Worm (Caenorhabditis elegans): ENCODE results near the gene srv-1.

srv-1 gene

ce11 chrIII:6848654-6849204, 1.5 kb upstream of the srv-1 start, which contains the start of gene dhhc-5:
Gene dhhc-5, minus strand, starts transcription at chrIII:6849059.
- TF ChIP-seq tbx-8 (GFP tag; optimal IDR thresholded peaks at IDR 0.05) (no peak), flh-1 (GFP tag; optimal IDR thresholded peaks at IDR 0.05) (no peak), nhr-237 (tag; optimal IDR thresholded peaks at IDR 0.05) (no peak), snpc-4 (tag; optimal IDR thresholded peaks at IDR 0.05) (no peak), nhr-12 (tag; optimal IDR thresholded peaks at IDR 0.05) (no peak), M03D4.4 (tag; optimal IDR thresholded peaks at IDR 0.05) (no peak), ceh-39 (tag; optimal IDR thresholded peaks at IDR 0.05) (no peak), pha-4 (tag; optimal IDR thresholded peaks at IDR 0.05) (no peak), nhr-28 (tag; optimal IDR thresholded peaks at IDR 0.05) (no peak), ham-2 (GFP tag; optimal IDR thresholded peaks at IDR 0.05) (no peak), nhr-76 (tag; optimal IDR thresholded peaks at IDR 0.05) (no peak)

- TF ChIP-seq ceh-39 (tag; optimal IDR thresholded peaks at IDR 0.05) (no peak), unc-120 (tag; optimal IDR thresholded peaks at IDR 0.05; ENCODE audit: poor library complexity, severe bottlenecking) (no peak), nhr-237 (tag; optimal IDR thresholded peaks at IDR 0.05) (no peak)
These were observed 6.5 kb downstream of the srv-1 start, which contains the start of gene zak-1 for ce11 chrIII:6856709-6857108. Gene zak-1, minus strand, starts transcription at chrIII:6856809.

- TF ChIP-seq M03D4.4 (tag; optimal IDR thresholded peaks at IDR 0.05) = no peak
- TF ChIP-seq flh-1 (GFP tag; optimal IDR thresholded peaks at IDR 0.05) = no peak
These were observed 7.2 kb downstream of the srv-1 start for ce11 chrIII:6857390-6857848.

ce11 chrIII:6859482-6859881, 9.3 kb downstream of the srv-1 start, which contains the start of gene clec-158:
Gene clec-158, minus strand, starts transcription at chrIII:6859582.
- no peak for TF ChIP-seq ztf-11 (tag; optimal IDR thresholded peaks at IDR 0.05)
- TF ChIP-seq unc-39 (tag; optimal IDR thresholded peaks at IDR 0.05) = no peak

- TF ChIP-seq M03D4.4 (tag; optimal IDR thresholded peaks at IDR 0.05) (no peak), blmp-1 (tag; optimal IDR thresholded peaks at IDR 0.05) (peak; percentile 47)
These were observed 13.7 kb downstream of the srv-1 start, which contains the start of gene sma-3 for ce11 chrIII:6863901-6864300. Gene sma-3, minus strand, starts transcription at chrIII:6863968.

ce11 chrIII:6869268-6869667, 19.1 kb downstream of the srv-1 start, which contains the start of the genes cra-1 and kbp-1:
Gene cra-1, minus strand, starts transcription at chrIII:6869460.
Gene kbp-1, plus strand, starts transcription at chrIII:6869633.
- TF ChIP-seq ham-2 (GFP tag; optimal IDR thresholded peaks at IDR 0.05) = no peak
- TF ChIP-seq mep-1 (tag; optimal IDR thresholded peaks at IDR 0.05) = peak; percentile 58
- TF ChIP-seq elt-1 (tag; optimal IDR thresholded peaks at IDR 0.05; ENCODE audit: borderline replicate concordance, insufficient read depth) = no peak
- TF ChIP-seq blmp-1 (tag; optimal IDR thresholded peaks at IDR 0.05) = no peak
- no peak for TF ChIP-seq mls-2 (tag; optimal IDR thresholded peaks at IDR 0.05)
- TF ChIP-seq snpc-4 (tag; optimal IDR thresholded peaks at IDR 0.05) = no peak
- TF ChIP-seq unc-120 (tag; optimal IDR thresholded peaks at IDR 0.05; ENCODE audit: poor library complexity, severe bottlenecking) = peak; percentile 85
- TF ChIP-seq lin-13 (tag; optimal IDR thresholded peaks at IDR 0.05) = peak; percentile 11
- TF ChIP-seq lsy-2 (tag; optimal IDR thresholded peaks at IDR 0.05) = peak; percentile 48

ce11 chrIII:6869996-6870395, 19.8 kb downstream of the srv-1 start, which contains the start of gene K04C2.8:
Gene K04C2.8, plus strand, starts transcription at chrIII:6870296.
- no peak for TF ChIP-seq tbx-8 (GFP tag; optimal IDR thresholded peaks at IDR 0.05)
- no peak for TF ChIP-seq unc-39 (tag; optimal IDR thresholded peaks at IDR 0.05)
- no peak for TF ChIP-seq snpc-4 (tag; optimal IDR thresholded peaks at IDR 0.05)
- TF ChIP-seq drap-1 (GFP tag; optimal IDR thresholded peaks at IDR 0.05) = no peak
- TF ChIP-seq ztf-11 (tag; optimal IDR thresholded peaks at IDR 0.05) = no peak
- no peak for TF ChIP-seq cnd-1 (tag; optimal IDR thresholded peaks at IDR 0.05)
- TF ChIP-seq elt-1 (tag; optimal IDR thresholded peaks at IDR 0.05; ENCODE audit: borderline replicate concordance, insufficient read depth) = no peak
- no peak for TF ChIP-seq nhr-237 (tag; optimal IDR thresholded peaks at IDR 0.05)
- TF ChIP-seq zip-8 (tag; optimal IDR thresholded peaks at IDR 0.05) = no peak
- no peak for TF ChIP-seq mls-2 (tag; optimal IDR thresholded peaks at IDR 0.05)
- no peak for TF ChIP-seq elt-3 (tag; optimal IDR thresholded peaks at IDR 0.05)
- TF ChIP-seq bed-3 (GFP tag; optimal IDR thresholded peaks at IDR 0.05) = no peak
- TF ChIP-seq mab-5 (tag; optimal IDR thresholded peaks at IDR 0.05) = no peak
- TF ChIP-seq M03D4.4 (tag; optimal IDR thresholded peaks at IDR 0.05) = no peak
- TF ChIP-seq flh-1 (GFP tag; optimal IDR thresholded peaks at IDR 0.05) = no peak
- TF ChIP-seq sptf-1 (tag; optimal IDR thresholded peaks at IDR 0.05) = no peak
- TF ChIP-seq lin-13 (tag; optimal IDR thresholded peaks at IDR 0.05) = no peak
- TF ChIP-seq unc-120 (tag; optimal IDR thresholded peaks at IDR 0.05; ENCODE audit: poor library complexity, severe bottlenecking) = no peak

Data from whole organism, mixed stage, embryonic.